Fruit fly (Drosophila melanogaster): ENCODE results near the gene Reps.

- no peak for TF ChIP-seq kay (GFP tag; ENCODE audit: borderline replicate concordance)
- no peak for TF ChIP-seq bab1 (GFP tag; optimal IDR thresholded peaks at IDR 0.05)
- TF ChIP-seq CG1620 (GFP tag; optimal IDR thresholded peaks at IDR 0.05) = no peak
These were observed 20.0 kb downstream of the Reps start, which contains the start of gene CG16854 for dm6 chr2L:11086357-11086924.
